Fruit fly (Drosophila melanogaster) whole organism, pupa: ENCODE data around the gene pyx.
A peak's percentile ranks its signal among the peaks of the same experiment; 100 is the strongest.

ENCODE experiments used
- CG10348 ChIP-seq: fragments of 200-800 bp; sonication (Bioruptor generic); IDR thresholded peaks from 2 replicates; pipeline ENCODE4 v1.3.6; 2022; ENCODE audit warnings: missing biosample characterization, missing genetic modification characterization
- CG12605 ChIP-seq: fragments of 200-800 bp; sonication (Bioruptor generic); IDR thresholded peaks from 2 replicates; pipeline ENCODE4 v1.3.6; 2022; ENCODE audit warnings: missing biosample characterization, missing genetic modification characterization
- CG13204 ChIP-seq: fragments of 200-800 bp; sonication (Bioruptor generic); optimal IDR thresholded peaks from 2 replicates; lab custom pipeline; 2018; ENCODE audit warnings: missing biosample characterization, mild to moderate bottlenecking, missing genetic modification characterization, moderate library complexity
- CG14655 ChIP-seq: fragments of 200-800 bp; sonication (Bioruptor generic); optimal IDR thresholded peaks from 3 replicates; lab custom pipeline; 2017; ENCODE audit warnings: mild to moderate bottlenecking, missing biosample characterization, missing genetic modification reagents, missing genetic modification characterization
- CG15710 ChIP-seq: fragments of 200-800 bp; sonication (Bioruptor generic); optimal IDR thresholded peaks from 2 replicates; lab custom pipeline; 2018; ENCODE audit warnings: missing biosample characterization, mild to moderate bottlenecking, missing genetic modification characterization, moderate library complexity
- CG17806 ChIP-seq: fragments of 200-800 bp; sonication (Bioruptor generic); optimal IDR thresholded peaks from 2 replicates; lab custom pipeline; 2018; ENCODE audit warnings: missing biosample characterization, mild to moderate bottlenecking, missing genetic modification characterization, moderate library complexity
- CG32121 ChIP-seq: fragments of 200-800 bp; sonication (Bioruptor generic); IDR thresholded peaks from 2 replicates; pipeline ENCODE4 v1.3.6; 2022; ENCODE audit warnings: missing biosample characterization, missing genetic modification characterization
- CG34367 ChIP-seq: fragments of 200-800 bp; sonication (Bioruptor generic); optimal IDR thresholded peaks from 2 replicates; lab custom pipeline; 2018; ENCODE audit warnings: missing biosample characterization, mild to moderate bottlenecking, missing genetic modification characterization
- CG4496 ChIP-seq: fragments of 200-800 bp; sonication (Bioruptor generic); IDR thresholded peaks from 3 replicates; pipeline ENCODE4 v1.3.6; 2022; ENCODE audit warnings: missing biosample characterization, missing genetic modification characterization
- CG8159 ChIP-seq: fragments of 200-800 bp; sonication (Bioruptor generic); optimal IDR thresholded peaks from 3 replicates; lab custom pipeline; 2018; ENCODE audit warnings: missing biosample characterization, mild to moderate bottlenecking, missing genetic modification characterization, moderate library complexity
- CG8301 ChIP-seq: fragments of 200-800 bp; sonication (Bioruptor generic); optimal IDR thresholded peaks from 2 replicates; lab custom pipeline; 2018; ENCODE audit warnings: missing biosample characterization, mild to moderate bottlenecking, missing genetic modification characterization
- CG9948 ChIP-seq: fragments of 200-800 bp; sonication (Bioruptor generic); optimal IDR thresholded peaks from 2 replicates; lab custom pipeline; 2018; ENCODE audit warnings: missing biosample characterization, mild to moderate bottlenecking, missing genetic modification characterization, moderate library complexity
- D1 ChIP-seq: fragments of 200-800 bp; sonication (Bioruptor generic); optimal IDR thresholded peaks from 2 replicates; lab custom pipeline; 2018; ENCODE audit warnings: missing biosample characterization, mild to moderate bottlenecking, missing genetic modification characterization, moderate library complexity
- EcR ChIP-seq: fragments of 200-800 bp; sonication (Bioruptor generic); optimal IDR thresholded peaks from 3 replicates; lab custom pipeline; 2019; ENCODE audit warnings: missing biosample characterization, missing genetic modification characterization, mild to moderate bottlenecking, moderate library complexity, missing genetic modification reagents
- Ets98B ChIP-seq: fragments of 200-800 bp; sonication (Bioruptor generic); IDR thresholded peaks from 2 replicates; pipeline ENCODE4 v1.3.6; 2022; ENCODE audit warnings: missing biosample characterization, missing genetic modification characterization
- Pif1A ChIP-seq: fragments of 200-800 bp; sonication (Bioruptor generic); optimal IDR thresholded peaks from 3 replicates; lab custom pipeline; 2016; ENCODE audit warnings: missing biosample characterization, missing genetic modification characterization
- Pif1B ChIP-seq: fragments of 200-800 bp; sonication (Bioruptor generic); optimal IDR thresholded peaks from 3 replicates; lab custom pipeline; 2016; ENCODE audit warnings: missing biosample characterization, missing genetic modification characterization
- Snoo ChIP-seq: fragments of 200-800 bp; sonication (Bioruptor generic); optimal IDR thresholded peaks from 3 replicates; lab custom pipeline; 2017; ENCODE audit warnings: missing biosample characterization, mild to moderate bottlenecking, missing genetic modification characterization, inconsistent platforms
- fd96Ca ChIP-seq: fragments of 200-800 bp; sonication (Bioruptor generic); IDR thresholded peaks from 3 replicates; pipeline ENCODE4 v1.3.6; 2022; ENCODE audit warnings: missing biosample characterization, missing genetic modification characterization
- gl ChIP-seq: fragments of 200-800 bp; sonication (Bioruptor generic); optimal IDR thresholded peaks from 2 replicates; lab custom pipeline; 2018; ENCODE audit warnings: missing biosample characterization, mild to moderate bottlenecking, missing genetic modification characterization
- rn ChIP-seq: fragments of 200-800 bp; sonication (Bioruptor generic); IDR thresholded peaks from 2 replicates; pipeline ENCODE4 v1.3.6; 2022; ENCODE audit warnings: missing biosample characterization, missing genetic modification characterization

Gene pyx

dm6 chr3L:223019-223902 is at the start of gene pyx, which contains the start of gene CG33229:
Gene pyx, minus strand, starts transcription at chr3L:223069.
Gene CG33229, plus strand, starts transcription at chr3L:223852.
- TF ChIP-seq CG13204 (GFP tag; lab: Kevin White, UChicago), result no peak
- TF ChIP-seq CG32121 (GFP tag; lab: Robert Waterston, UW), result peak; percentile 81
- TF ChIP-seq CG12605, result peak; percentile 57; the same call in 1 of the 2 replicates
- TF ChIP-seq Pif1B, result no peak
- TF ChIP-seq Pif1A (GFP tag; lab: Kevin White, UChicago), result peak; percentile 66
- TF ChIP-seq CG14655 (GFP tag; lab: Kevin White, UChicago), result peak; percentile 88
- TF ChIP-seq CG4496 (GFP tag; lab: Robert Waterston, UW), result peak; percentile 73; the same call in 2 of the 3 replicates
- TF ChIP-seq Ets98B (GFP tag; lab: Robert Waterston, UW), result peak; percentile 73
- peak; percentile 36; the same call in 1 of the 2 replicates for TF ChIP-seq rn
- no peak for TF ChIP-seq EcR (GFP tag; lab: Kevin White, UChicago)
- peak; percentile 76 for TF ChIP-seq CG15710
- peak; percentile 81 for TF ChIP-seq CG8159 (tag; lab: Kevin White, UChicago)
- peak; percentile 78 for TF ChIP-seq CG8301 (tag; lab: Kevin White, UChicago)
- TF ChIP-seq fd96Ca, result peak; percentile 85
- TF ChIP-seq D1 (tag; lab: Kevin White, UChicago), result no peak
- peak; percentile 70 for TF ChIP-seq CG34367 (tag; lab: Kevin White, UChicago)
- TF ChIP-seq CG17806 (tag; lab: Kevin White, UChicago), result peak; percentile 68
- TF ChIP-seq gl (tag; lab: Kevin White, UChicago), result no peak
- TF ChIP-seq CG9948 (tag; lab: Kevin White, UChicago), result peak; percentile 74
- TF ChIP-seq Snoo (tag; lab: Kevin White, UChicago), result peak; percentile 67
- TF ChIP-seq CG10348, result no peak; the same call in none of the 2 replicates
- TF ChIP-seq, all 21 proteins: peak for 15

- peak; percentile 47; the same call in 1 of the 2 replicates for TF ChIP-seq CG12605
- peak; percentile 89 for TF ChIP-seq EcR (GFP tag; lab: Kevin White, UChicago)
- no peak for TF ChIP-seq CG14655 (GFP tag; lab: Kevin White, UChicago)
- TF ChIP-seq CG13204 (GFP tag; lab: Kevin White, UChicago), result peak; percentile 22
- TF ChIP-seq CG34367 (tag; lab: Kevin White, UChicago), result no peak
- peak; percentile 50; the same call in 1 of the 2 replicates for TF ChIP-seq Ets98B (GFP tag; lab: Robert Waterston, UW)
These were observed 48.8 kb upstream of the pyx start for dm6 chr3L:271501-272249.

dm6 chr3L:270760-271500 is 48.1 kb upstream of the pyx start, which contains the start of gene miple2:
Gene miple2, plus strand, starts transcription at chr3L:271200.
- TF ChIP-seq Ets98B (GFP tag; lab: Robert Waterston, UW) (no peak; the same call in 1 of the 2 replicates), CG8159 (tag; lab: Kevin White, UChicago) (peak; percentile 77), EcR (GFP tag; lab: Kevin White, UChicago) (no peak), Pif1A (GFP tag; lab: Kevin White, UChicago) (peak; percentile 66), CG8301 (tag; lab: Kevin White, UChicago) (peak; percentile 67), CG17806 (tag; lab: Kevin White, UChicago) (peak; percentile 61), CG34367 (tag; lab: Kevin White, UChicago) (peak; percentile 67), gl (tag; lab: Kevin White, UChicago) (peak; percentile 53), Snoo (tag; lab: Kevin White, UChicago) (peak; percentile 39), CG15710 (peak; percentile 49), D1 (tag; lab: Kevin White, UChicago) (peak; percentile 59), CG9948 (tag; lab: Kevin White, UChicago) (peak; percentile 79), CG14655 (GFP tag; lab: Kevin White, UChicago) (peak; percentile 81), CG32121 (GFP tag; lab: Robert Waterston, UW) (peak; percentile 23; the same call in 1 of the 2 replicates), Pif1B (peak; percentile 49), CG10348 (no peak), CG4496 (GFP tag; lab: Robert Waterston, UW) (peak; percentile 46; the same call in 2 of the 3 replicates), fd96Ca (peak; percentile 45; the same call in 1 of the 3 replicates), CG12605 (peak; percentile 65; the same call in 1 of the 2 replicates), CG13204 (GFP tag; lab: Kevin White, UChicago) (peak; percentile 21), rn (no peak)
- TF ChIP-seq, all 21 proteins: peak for 17

dm6 chr3L:267618-268017 is 44.7 kb upstream of the pyx start:
- TF ChIP-seq rn (no peak), Pif1A (GFP tag; lab: Kevin White, UChicago) (no peak), CG8301 (tag; lab: Kevin White, UChicago) (no peak), CG14655 (GFP tag; lab: Kevin White, UChicago) (no peak), gl (tag; lab: Kevin White, UChicago) (no peak), Pif1B (no peak), CG34367 (tag; lab: Kevin White, UChicago) (no peak), CG12605 (no peak), fd96Ca (no peak), Ets98B (GFP tag; lab: Robert Waterston, UW) (no peak), Snoo (tag; lab: Kevin White, UChicago) (no peak), D1 (tag; lab: Kevin White, UChicago) (no peak), CG4496 (GFP tag; lab: Robert Waterston, UW) (no peak)
